Fruit fly (Drosophila melanogaster): ENCODE measurements around the gene nbs.

DNA sequence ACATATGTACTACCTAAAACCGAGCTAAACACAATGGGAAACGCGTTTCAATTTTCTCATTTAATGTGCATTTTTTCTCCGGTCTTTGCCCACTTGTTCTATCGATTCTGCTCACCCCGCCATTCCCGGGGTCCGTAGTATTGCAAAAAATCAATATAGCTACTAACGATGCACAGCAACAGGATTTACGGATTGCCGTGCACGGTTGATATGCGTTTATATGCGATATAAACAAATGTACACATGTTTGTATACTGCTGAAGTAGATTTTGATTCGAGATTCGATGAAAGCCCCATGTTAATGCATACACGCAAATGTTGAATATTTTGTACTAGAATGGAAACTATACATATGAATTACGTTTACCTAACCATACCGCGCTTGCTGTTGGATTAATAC, 5.9 kb downstream of the nbs start:
- TF ChIP-seq CG8301 (tag; optimal IDR thresholded peaks at IDR 0.05) (no peak), CG4496 (GFP tag; IDR thresholded peaks at IDR 0.05) (no peak), CG9948 (tag; optimal IDR thresholded peaks at IDR 0.05) (no peak)
